Worm (Caenorhabditis elegans) whole organism, L4/young adult: ENCODE results near the gene K10D6.4.

Source experiments
- W03F9.2 ChIP-seq: fragments of 150-350 bp; optimal IDR thresholded peaks from 2 replicates; lab custom pipeline; 2014; ENCODE audit warnings: missing biosample characterization, missing genetic modification characterization
- dao-5 ChIP-seq: sonication (generic microtip); optimal IDR thresholded peaks from 2 replicates; lab custom pipeline; 2016; ENCODE audit warnings: missing genotype, missing genetic modification characterization, moderate library complexity, missing compliant biosample characterization
- him-1 ChIP-seq: sonication (generic microtip); optimal IDR thresholded peaks from 2 replicates; lab custom pipeline; 2016; ENCODE audit warnings: missing genotype, missing genetic modification reagents, missing genetic modification characterization, missing compliant biosample characterization

The K10D6.4 gene

ce11 chrV:11182925-11183324 is 18.8 kb upstream of the K10D6.4 start, which contains the start of gene cnc-10:
Gene cnc-10, plus strand, starts transcription at chrV:11183225.
- no peak for TF ChIP-seq W03F9.2 (tag; lab: Kevin White, UChicago)
- no peak for TF ChIP-seq dao-5 (tag; lab: Kevin White, UChicago)
- no peak for TF ChIP-seq him-1 (tag; lab: Kevin White, UChicago)

DNA sequence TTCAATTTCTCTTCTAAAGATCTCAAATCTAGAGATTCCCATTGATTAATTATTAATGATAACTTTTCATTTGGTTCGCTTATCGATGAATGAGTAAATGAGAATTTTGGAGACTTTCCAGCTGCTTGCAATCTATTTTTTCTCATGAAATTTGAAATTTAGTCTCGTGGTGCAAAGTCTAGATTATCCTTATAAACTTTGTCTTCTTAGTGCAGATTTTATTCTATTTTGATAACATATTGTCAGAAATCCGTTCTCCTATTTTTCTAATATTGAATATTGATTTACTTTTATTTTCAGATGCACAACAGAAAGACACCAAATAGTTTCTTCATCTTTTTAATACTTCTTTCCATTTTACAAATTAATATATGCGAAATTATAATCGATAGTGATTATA is 10.7 kb upstream of the K10D6.4 start, which contains the start of gene lgc-49:
TSS of gene lgc-49 (plus strand) at position 301 of the 400 bp plus-strand sequence.
- no peak for TF ChIP-seq dao-5 (tag; lab: Kevin White, UChicago)
- TF ChIP-seq W03F9.2 (tag; lab: Kevin White, UChicago): no peak
- no peak for TF ChIP-seq him-1 (tag; lab: Kevin White, UChicago)

ce11 chrV:11196109-11196508 is 5.6 kb upstream of the K10D6.4 start, which contains the start of gene clc-6:
Gene clc-6, minus strand, starts transcription at chrV:11196209.
- no peak for TF ChIP-seq him-1 (tag; lab: Kevin White, UChicago)

- no peak for TF ChIP-seq dao-5 (tag; lab: Kevin White, UChicago)
These were observed 5.0 kb upstream of the K10D6.4 start for ce11 chrV:11196631-11197258.

ce11 chrV:11198094-11198493 is 3.6 kb upstream of the K10D6.4 start:
- no peak for TF ChIP-seq him-1 (tag; lab: Kevin White, UChicago)
- no peak for TF ChIP-seq W03F9.2 (tag; lab: Kevin White, UChicago)
- TF ChIP-seq dao-5 (tag; lab: Kevin White, UChicago): no peak

ce11 chrV:11199497-11199896 is 2.2 kb upstream of the K10D6.4 start:
- TF ChIP-seq W03F9.2 (tag; lab: Kevin White, UChicago): no peak
- no peak for TF ChIP-seq him-1 (tag; lab: Kevin White, UChicago)
- no peak for TF ChIP-seq dao-5 (tag; lab: Kevin White, UChicago)

ce11 chrV:11200316-11200715 is 1.4 kb upstream of the K10D6.4 start, which contains the start of gene K10D6.3:
Gene K10D6.3, plus strand, starts transcription at chrV:11200616.
- no peak for TF ChIP-seq W03F9.2 (tag; lab: Kevin White, UChicago)
- TF ChIP-seq dao-5 (tag; lab: Kevin White, UChicago): no peak
- no peak for TF ChIP-seq him-1 (tag; lab: Kevin White, UChicago)

DNA sequence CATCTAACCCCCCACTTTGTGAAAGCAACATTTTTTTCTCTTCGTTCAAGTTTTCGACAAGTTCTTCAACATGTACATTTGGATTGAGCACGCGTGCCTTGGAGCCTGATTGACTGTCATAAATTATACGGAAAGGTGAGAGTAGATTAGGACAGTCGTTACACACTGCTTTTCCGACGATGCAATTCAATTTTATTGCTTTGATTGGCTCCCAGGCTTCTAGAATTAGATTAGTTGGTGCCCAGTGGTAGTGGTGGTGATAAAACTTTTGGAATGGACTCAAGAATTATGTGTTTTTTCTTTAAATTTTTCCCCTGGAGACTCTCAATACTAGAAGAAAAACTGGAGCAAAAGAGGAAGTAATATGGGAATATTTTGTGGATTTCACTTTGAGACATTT is 2.7 kb downstream of the K10D6.4 start:
- no peak for TF ChIP-seq him-1 (tag; lab: Kevin White, UChicago)
- TF ChIP-seq W03F9.2 (tag; lab: Kevin White, UChicago): no peak
- no peak for TF ChIP-seq dao-5 (tag; lab: Kevin White, UChicago)

- TF ChIP-seq dao-5 (tag; lab: Kevin White, UChicago) (no peak), him-1 (tag; lab: Kevin White, UChicago) (no peak), W03F9.2 (tag; lab: Kevin White, UChicago) (no peak)
These were observed 4.7 kb downstream of the K10D6.4 start for ce11 chrV:11206467-11206866.

ce11 chrV:11209452-11210188 is 7.9 kb downstream of the K10D6.4 start:
- TF ChIP-seq him-1 (tag; lab: Kevin White, UChicago) (no peak), dao-5 (tag; lab: Kevin White, UChicago) (no peak), W03F9.2 (tag; lab: Kevin White, UChicago) (no peak)

DNA sequence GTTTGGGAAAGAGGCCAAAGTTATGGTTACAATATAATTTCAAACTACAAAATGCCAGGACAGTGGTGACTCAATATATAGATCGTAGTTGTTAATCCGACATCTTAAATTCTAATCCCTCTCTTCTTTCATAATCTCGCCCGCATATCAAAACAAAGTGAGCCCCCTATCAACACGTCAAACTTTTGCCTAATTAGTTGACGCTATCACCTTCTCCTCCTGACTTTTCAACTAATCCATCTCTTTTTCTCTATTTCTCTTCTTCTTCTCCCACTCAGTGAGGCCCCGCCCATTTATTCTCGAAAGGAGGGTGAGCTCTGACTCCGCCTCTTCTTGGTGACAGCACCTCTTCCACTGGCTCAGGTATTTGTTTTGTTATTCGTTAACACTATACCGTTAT is 9.6 kb downstream of the K10D6.4 start:
- TF ChIP-seq him-1 (tag; lab: Kevin White, UChicago) (no peak), dao-5 (tag; lab: Kevin White, UChicago) (no peak), W03F9.2 (tag; lab: Kevin White, UChicago) (no peak)

- TF ChIP-seq him-1 (tag; lab: Kevin White, UChicago): no peak
- no peak for TF ChIP-seq W03F9.2 (tag; lab: Kevin White, UChicago)
- TF ChIP-seq dao-5 (tag; lab: Kevin White, UChicago): no peak
These were observed 12.8 kb downstream of the K10D6.4 start for ce11 chrV:11214569-11214968.

DNA sequence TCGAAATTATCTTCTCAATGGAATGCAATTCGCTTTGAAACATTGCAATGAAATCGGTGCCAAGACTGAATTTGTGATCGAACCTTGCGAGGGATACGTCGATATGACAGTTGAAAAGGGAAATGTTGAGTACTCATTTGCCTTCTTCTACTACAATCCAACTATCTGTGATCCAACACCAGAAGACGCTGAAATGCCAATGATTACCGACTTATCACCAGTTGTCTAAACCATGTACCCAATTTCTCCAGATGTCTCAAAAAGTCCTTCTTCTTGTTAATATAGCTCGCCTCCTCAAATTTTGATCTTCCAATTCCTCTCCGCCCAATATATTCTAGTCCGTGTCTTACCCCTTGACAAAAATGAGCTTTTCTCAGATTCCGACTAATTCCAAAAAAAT is 14.4 kb downstream of the K10D6.4 start:
- TF ChIP-seq dao-5 (tag; lab: Kevin White, UChicago): no peak
- TF ChIP-seq him-1 (tag; lab: Kevin White, UChicago): no peak
- TF ChIP-seq W03F9.2 (tag; lab: Kevin White, UChicago): no peak

DNA sequence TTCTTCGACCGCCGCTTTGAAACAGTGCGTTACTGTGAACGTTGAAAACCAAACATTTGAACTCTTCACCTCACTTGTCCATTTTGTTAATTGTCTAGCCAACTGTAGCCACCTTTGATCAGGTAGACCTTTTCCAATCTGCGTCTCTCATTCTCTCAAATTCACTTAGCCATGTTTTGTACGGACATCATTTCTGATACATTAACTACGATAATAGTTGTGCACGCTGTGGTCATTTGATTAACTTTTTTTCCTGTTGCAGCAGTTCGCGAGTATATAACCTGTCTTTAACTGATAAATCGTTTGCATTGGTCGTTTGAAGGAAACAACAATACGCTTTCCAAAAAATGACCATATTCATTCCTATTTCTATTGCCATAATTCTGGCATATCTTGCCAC is 15.7 kb downstream of the K10D6.4 start, which contains the start of gene cyp-29A2:
TSS of gene cyp-29A2 (plus strand) at position 190 of the 400 bp plus-strand sequence.
- no peak for TF ChIP-seq W03F9.2 (tag; lab: Kevin White, UChicago)
- TF ChIP-seq him-1 (tag; lab: Kevin White, UChicago): no peak
- TF ChIP-seq dao-5 (tag; lab: Kevin White, UChicago): no peak
